Worm (Caenorhabditis elegans) whole organism, L4 larva: ENCODE data around the gene msp-113.

Experiments used
- ceh-20 ChIP-seq: fragments of 200-800 bp; sonication (Bioruptor generic); IDR thresholded peaks from 2 replicates; pipeline ENCODE4 v1.3.6; 2022; ENCODE audit warnings: missing genetic modification reagents, missing genetic modification characterization, missing compliant biosample characterization
- ces-1 ChIP-seq: fragments of 150-350 bp; sonication (generic microtip); optimal IDR thresholded peaks from 4 replicates; lab custom pipeline; 2014; ENCODE audit warnings: missing biosample characterization, missing genetic modification reagents, missing genetic modification characterization
- gei-8 ChIP-seq: fragments of 200-800 bp; sonication (Bioruptor generic); optimal IDR thresholded peaks from 2 replicates; lab custom pipeline; 2018; ENCODE audit warnings: mild to moderate bottlenecking, missing genetic modification characterization, missing compliant biosample characterization
- pqm-1 ChIP-seq: sonication (generic microtip); optimal IDR thresholded peaks from 2 replicates; lab custom pipeline; 2017; ENCODE audit warnings: missing biosample characterization, missing genetic modification characterization
- rbr-2 ChIP-seq: sonication (generic microtip); optimal IDR thresholded peaks from 2 replicates; lab custom pipeline; 2016; ENCODE audit warnings: missing genotype, missing genetic modification characterization, missing compliant biosample characterization
- unc-62 ChIP-seq, 3 experiments: fragments of 150-350 bp in 1 of 3; sonication (generic microtip); optimal IDR thresholded peaks in 2 of 3; peaks in 1 of 3; 1 replicate in 1 of 3; 2 replicates in 2 of 3; lab custom pipeline; 2014 to 2017; ENCODE audit warnings: missing biosample characterization in 3 of 3, missing genetic modification characterization in 3 of 3, missing genetic modification reagents in 3 of 3, missing genotype in 1 of 3

DNA sequence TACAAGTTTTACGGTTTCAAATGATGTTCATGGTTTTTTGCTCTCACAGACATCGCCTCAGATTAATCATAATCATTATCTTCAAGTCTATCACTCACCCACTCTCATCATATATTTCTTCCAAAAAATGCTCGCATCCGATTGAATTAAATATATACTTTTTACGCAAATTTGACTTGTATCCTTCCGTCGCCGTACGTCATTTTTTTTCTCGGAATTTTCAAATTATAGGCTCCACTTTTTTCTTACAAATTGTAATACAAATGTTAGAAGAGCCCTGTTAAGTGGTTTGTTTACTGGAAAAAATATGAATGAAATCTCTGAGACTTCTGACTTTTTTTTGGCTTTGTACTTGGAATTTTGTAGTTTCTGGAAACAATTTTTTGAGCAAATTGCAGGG lies 10.6 kb upstream of the msp-113 start:
- TF ChIP-seq ceh-20 (GFP tag; lab: Robert Waterston, UW) = no peak
- TF ChIP-seq pqm-1 (tag; lab: Kevin White, UChicago) = no peak
- no peak for TF ChIP-seq rbr-2 (tag; lab: Kevin White, UChicago)
- TF ChIP-seq ces-1 (GFP tag; lab: Kevin White, UChicago) = no peak
- no peak for TF ChIP-seq unc-62 (GFP tag; optimal IDR thresholded peaks at IDR 0.05 in 1 of 2; lab: Kevin White, UChicago)
- TF ChIP-seq unc-62 (tag; optimal IDR thresholded peaks at IDR 0.05; lab: Kevin White, UChicago) = no peak
- TF ChIP-seq gei-8 (GFP tag; lab: Kevin White, UChicago) = no peak
